Worm (Caenorhabditis elegans): ENCODE measurements around the gene glr-7.

Gene glr-7

ce11 chrX:2425284-2425683 lies 5.6 kb upstream of the glr-7 start:
- TF ChIP-seq nhr-90 (tag; optimal IDR thresholded peaks at IDR 0.05) (no peak), F22D6.2 (tag; optimal IDR thresholded peaks at IDR 0.05) (no peak), ets-4 (GFP tag; optimal IDR thresholded peaks at IDR 0.05) (no peak), somi-1 (GFP tag; optimal IDR thresholded peaks at IDR 0.05) (no peak), nhr-179 (tag; optimal IDR thresholded peaks at IDR 0.05) (no peak), madf-8 (GFP tag; conservative IDR thresholded peaks at IDR 0.05) (no peak), snpc-1.3 (tag; optimal IDR thresholded peaks at IDR 0.05; ENCODE audit: insufficient read depth) (no peak)

- no peak for TF ChIP-seq unc-130 (GFP tag; optimal IDR thresholded peaks at IDR 0.05)
- TF ChIP-seq unc-62 (GFP tag; optimal IDR thresholded peaks at IDR 0.05): peak; percentile 76
- TF ChIP-seq ekl-4 (GFP tag; IDR thresholded peaks at IDR 0.05): peak; percentile 12; the same call in 1 of the 2 replicates
- TF ChIP-seq ets-4 (GFP tag; optimal IDR thresholded peaks at IDR 0.05): peak; percentile 47
- TF ChIP-seq ceh-91 (GFP tag; IDR thresholded peaks at IDR 0.05): no peak
- no peak for TF ChIP-seq egrh-3 (GFP tag; IDR thresholded peaks at IDR 0.05)
- no peak for TF ChIP-seq hmg-20 (GFP tag; IDR thresholded peaks at IDR 0.05)
- TF ChIP-seq nhr-80 (tag; optimal IDR thresholded peaks at IDR 0.05): peak; percentile 96
- TF ChIP-seq B0035.1 (tag; optimal IDR thresholded peaks at IDR 0.05): no peak
- no peak for TF ChIP-seq hlh-26 (GFP tag; conservative IDR thresholded peaks at IDR 0.05)
- TF ChIP-seq Y53G8AR.9 (GFP tag; conservative IDR thresholded peaks at IDR 0.05): no peak
- peak; percentile 58; the same call in 1 of the 2 replicates for TF ChIP-seq dox-1 (GFP tag; IDR thresholded peaks at IDR 0.05)
- no peak for TF ChIP-seq ztf-28 (GFP tag; IDR thresholded peaks at IDR 0.05)
- peak; percentile 29 for TF ChIP-seq atf-7 (tag; optimal IDR thresholded peaks at IDR 0.05)
- no peak for TF ChIP-seq bed-2 (GFP tag; IDR thresholded peaks at IDR 0.05)
- peak; percentile 86 to 92 for TF ChIP-seq let-607 (tag; optimal IDR thresholded peaks at IDR 0.05)
- peak; percentile 13 for TF ChIP-seq chd-7 (tag; optimal IDR thresholded peaks at IDR 0.05)
- TF ChIP-seq lin-35 (GFP tag; optimal IDR thresholded peaks at IDR 0.05): no peak
- peak; percentile 70 for TF ChIP-seq ztf-22 (GFP tag; optimal IDR thresholded peaks at IDR 0.05)
- no peak for TF ChIP-seq gei-17 (GFP tag; optimal IDR thresholded peaks at IDR 0.05)
- peak; percentile 12 for TF ChIP-seq nhr-90 (tag; optimal IDR thresholded peaks at IDR 0.05)
These were observed 2.4 kb upstream of the glr-7 start for ce11 chrX:2422123-2422522.

ce11 chrX:2413277-2413676 lies 6.4 kb downstream of the glr-7 start, which contains the start of gene hlh-15:
hlh-15 (minus strand) TSS chrX:2413377.
- TF ChIP-seq nhr-120 (GFP tag; IDR thresholded peaks at IDR 0.05) (no peak), ceh-79 (tag; optimal IDR thresholded peaks at IDR 0.05) (no peak), gei-17 (GFP tag; optimal IDR thresholded peaks at IDR 0.05) (no peak), egrh-3 (GFP tag; IDR thresholded peaks at IDR 0.05) (no peak), rcor-1 (GFP tag; IDR thresholded peaks at IDR 0.05) (no peak), ccch-3 (GFP tag; optimal IDR thresholded peaks at IDR 0.05) (no peak), bed-1 (GFP tag; IDR thresholded peaks at IDR 0.05) (no peak), somi-1 (GFP tag; optimal IDR thresholded peaks at IDR 0.05) (no peak), mxl-1 (tag; optimal IDR thresholded peaks at IDR 0.05) (no peak), sea-2 (GFP tag; IDR thresholded peaks at IDR 0.05) (no peak), rpc-1 (optimal IDR thresholded peaks at IDR 0.05) (no peak), rpc-1 (tag; optimal IDR thresholded peaks at IDR 0.05) (no peak), lin-26 (GFP tag; IDR thresholded peaks at IDR 0.05) (no peak), B0035.1 (tag; optimal IDR thresholded peaks at IDR 0.05) (no peak), lin-40 (tag; optimal IDR thresholded peaks at IDR 0.05) (no peak)
